Worm (Caenorhabditis elegans) whole organism, L1 larva: ENCODE measurements around the gene srw-15.

Experiments used
- C04F5.9 ChIP-seq: sonication (generic microtip); optimal IDR thresholded peaks from 2 replicates; lab custom pipeline; 2016; ENCODE audit warnings: missing genetic modification characterization, missing compliant biosample characterization
- ceh-82 ChIP-seq, 3 experiments: fragments of 150-350 bp in 1 of 3; sonication (generic microtip) in 2 of 3; optimal IDR thresholded peaks; 2 replicates each; lab custom pipeline; 2014 to 2017; ENCODE audit warnings: missing biosample characterization in 3 of 3, missing genetic modification characterization in 3 of 3
- mdl-1 ChIP-seq, 2 experiments: fragments of 150-350 bp; optimal IDR thresholded peaks; 2 replicates each; lab custom pipeline; 2014 to 2017; ENCODE audit warnings: missing biosample characterization in 2 of 2, missing genetic modification characterization in 2 of 2, inconsistent platforms in 1 of 2
- nhr-11 ChIP-seq: fragments of 150-350 bp; optimal IDR thresholded peaks from 2 replicates; lab custom pipeline; 2014; ENCODE audit warnings: missing biosample characterization, missing genetic modification characterization
- pax-3 ChIP-seq: fragments of 200-800 bp; sonication (Bioruptor generic); optimal IDR thresholded peaks from 2 replicates; lab custom pipeline; 2018; ENCODE audit warnings: mild to moderate bottlenecking, missing genetic modification characterization, moderate library complexity, missing compliant biosample characterization
- unc-130 ChIP-seq: fragments of 150-350 bp; optimal IDR thresholded peaks from 2 replicates; lab custom pipeline; 2017; ENCODE audit warnings: missing biosample characterization, missing genetic modification characterization, inconsistent platforms

DNA sequence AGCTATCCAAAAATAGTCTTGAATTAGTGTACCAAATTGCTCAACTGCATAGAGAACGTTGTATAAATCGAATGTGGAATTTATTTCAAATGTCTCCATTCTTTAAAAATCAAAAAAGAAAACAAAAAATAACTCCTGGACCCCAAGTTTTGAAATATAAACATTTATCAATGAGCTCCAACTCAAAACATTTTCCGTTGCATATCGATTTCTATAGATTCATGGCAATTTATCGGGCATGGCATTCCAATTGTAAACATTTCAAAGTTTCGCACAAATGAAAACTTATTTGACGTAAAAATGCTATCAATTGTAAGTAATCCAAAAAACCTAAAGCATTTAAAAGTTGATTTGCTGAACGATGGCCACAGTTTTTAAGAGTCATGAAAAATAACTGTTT, 8.2 kb downstream of the srw-15 start, which contains the start of gene srw-12:
- TF ChIP-seq pax-3 (tag; lab: Kevin White, UChicago) (no peak), ceh-82 (tag; optimal IDR thresholded peaks at IDR 0.05; lab: Kevin White, UChicago) (no peak), unc-130 (no peak), mdl-1 (tag; optimal IDR thresholded peaks at IDR 0.05; lab: Kevin White, UChicago) (no peak), C04F5.9 (tag; lab: Kevin White, UChicago) (no peak), nhr-11 (no peak)
